Worm (Caenorhabditis elegans) whole organism, L4 larva: ENCODE measurements around the gene Y43F8B.19.

ENCODE experiments used
- R02D3.7 ChIP-seq: fragments of 150-350 bp; sonication (generic microtip); optimal IDR thresholded peaks from 3 replicates; lab custom pipeline; 2014; ENCODE audit warnings: missing biosample characterization, missing genetic modification characterization
- ceh-82 ChIP-seq: sonication (generic microtip); optimal IDR thresholded peaks from 2 replicates; lab custom pipeline; 2017; ENCODE audit warnings: missing biosample characterization, missing genetic modification characterization
- dpl-1 ChIP-seq: fragments of 150-350 bp; optimal IDR thresholded peaks from 2 replicates; lab custom pipeline; 2014; ENCODE audit warnings: missing biosample characterization, missing genetic modification reagents, missing genetic modification characterization
- fos-1 ChIP-seq: fragments of 150-350 bp; optimal IDR thresholded peaks from 2 replicates; lab custom pipeline; 2014; ENCODE audit warnings: missing biosample characterization, missing genetic modification characterization
- jun-1 ChIP-seq: fragments of 150-350 bp; optimal IDR thresholded peaks from 2 replicates; lab custom pipeline; 2014; ENCODE audit warnings: missing biosample characterization, missing genetic modification reagents, missing genetic modification characterization
- nhr-25 ChIP-seq: sonication (generic microtip); optimal IDR thresholded peaks from 2 replicates; lab custom pipeline; 2017; ENCODE audit warnings: missing genetic modification characterization, mild to moderate bottlenecking, missing compliant biosample characterization, antibody characterized with exemption, moderate library complexity, borderline replicate concordance; ENCODE audit not compliant: insufficient read depth
- nhr-48 ChIP-seq: sonication (generic microtip); optimal IDR thresholded peaks from 2 replicates; lab custom pipeline; 2016; ENCODE audit warnings: mild to moderate bottlenecking, missing genetic modification characterization, missing compliant biosample characterization
- nhr-77 ChIP-seq: fragments of 150-350 bp; optimal IDR thresholded peaks from 2 replicates; lab custom pipeline; 2014; ENCODE audit warnings: missing biosample characterization, missing genetic modification characterization
- unc-130 ChIP-seq: sonication (generic microtip); optimal IDR thresholded peaks from 2 replicates; lab custom pipeline; 2016; ENCODE audit warnings: missing genetic modification reagents, missing genetic modification characterization, missing compliant biosample characterization
- unc-39 ChIP-seq: sonication (generic microtip); optimal IDR thresholded peaks from 2 replicates; lab custom pipeline; 2017; ENCODE audit warnings: missing biosample characterization, missing genetic modification characterization
- unc-62 ChIP-seq, 3 experiments: fragments of 150-350 bp in 1 of 3; sonication (generic microtip); optimal IDR thresholded peaks in 2 of 3; peaks in 1 of 3; 1 replicate in 1 of 3; 2 replicates in 2 of 3; lab custom pipeline; 2014 to 2017; ENCODE audit warnings: missing biosample characterization in 3 of 3, missing genetic modification characterization in 3 of 3, missing genetic modification reagents in 3 of 3, missing genotype in 1 of 3

- TF ChIP-seq nhr-25 (tag; lab: Kevin White, UChicago) = no peak
- TF ChIP-seq R02D3.7 (tag; lab: Kevin White, UChicago) = no peak
- TF ChIP-seq nhr-48 (tag; lab: Kevin White, UChicago) = no peak
- TF ChIP-seq unc-62 (GFP tag; optimal IDR thresholded peaks at IDR 0.05 in 1 of 2; lab: Kevin White, UChicago) = no peak
- no peak for TF ChIP-seq unc-62 (tag; optimal IDR thresholded peaks at IDR 0.05; lab: Kevin White, UChicago)
- TF ChIP-seq ceh-82 (tag; lab: Kevin White, UChicago) = no peak
- no peak for TF ChIP-seq nhr-77 (tag; lab: Kevin White, UChicago)
- no peak for TF ChIP-seq fos-1
- no peak for TF ChIP-seq jun-1 (tag; lab: Kevin White, UChicago)
- TF ChIP-seq dpl-1 (GFP tag; lab: Kevin White, UChicago) = no peak
- TF ChIP-seq unc-39 (tag; lab: Kevin White, UChicago) = no peak
- no peak for TF ChIP-seq unc-130 (GFP tag; lab: Kevin White, UChicago)
These were observed 8.7 kb upstream of the Y43F8B.19 start for ce11 chrV:19520597-19521322.
